Fruit fly (Drosophila melanogaster) whole organism, embryonic: Measurements from ENCODE around the gene Cyp1.

Source experiments
- CG10147 ChIP-seq: fragments of 200-800 bp; sonication (Bioruptor generic); optimal IDR thresholded peaks from 2 replicates; lab custom pipeline; 2019; ENCODE audit warnings: missing biosample characterization, mild to moderate bottlenecking, missing genetic modification characterization, moderate library complexity
- CG10209 ChIP-seq: fragments of 200-800 bp; sonication (Bioruptor generic); optimal IDR thresholded peaks from 3 replicates; lab custom pipeline; 2017; ENCODE audit warnings: missing biosample characterization, mild to moderate bottlenecking, missing genetic modification characterization, missing genetic modification reagents
- CG10267 ChIP-seq: fragments of 200-800 bp; sonication (Bioruptor generic); optimal IDR thresholded peaks from 2 replicates; lab custom pipeline; 2018; ENCODE audit warnings: missing biosample characterization, mild to moderate bottlenecking, missing genetic modification characterization, moderate library complexity
- CG10959 ChIP-seq: fragments of 200-800 bp; sonication (Bioruptor generic); IDR thresholded peaks from 2 replicates; pipeline ENCODE4 v1.3.6; 2022; ENCODE audit warnings: missing biosample characterization, missing genetic modification characterization
- CG11456 ChIP-seq: fragments of 200-800 bp; sonication (Bioruptor generic); IDR thresholded peaks from 3 replicates; pipeline ENCODE4 v1.3.6; 2022; ENCODE audit warnings: missing biosample characterization, missing genetic modification characterization
- CG14441 ChIP-seq: fragments of 200-800 bp; sonication (Bioruptor generic); IDR thresholded peaks from 2 replicates; pipeline ENCODE4 v1.3.6; 2022; ENCODE audit warnings: missing biosample characterization, missing genetic modification characterization
- CG14667 ChIP-seq: fragments of 200-800 bp; sonication (Bioruptor generic); IDR thresholded peaks from 2 replicates; pipeline ENCODE4 v1.3.6; 2022; ENCODE audit warnings: missing biosample characterization, missing genetic modification characterization
- CG14860 ChIP-seq: fragments of 200-800 bp; sonication (Bioruptor generic); IDR thresholded peaks from 3 replicates; pipeline ENCODE4 v1.3.6; 2022; ENCODE audit warnings: missing biosample characterization, missing genetic modification characterization; ENCODE audit not compliant: partially characterized antibody
- CG15696 ChIP-seq: fragments of 200-800 bp; sonication (Bioruptor generic); optimal IDR thresholded peaks from 2 replicates; lab custom pipeline; 2019; ENCODE audit warnings: missing biosample characterization, mild to moderate bottlenecking, missing genetic modification characterization, moderate library complexity
- CG17802 ChIP-seq: fragments of 200-800 bp; sonication (Bioruptor generic); optimal IDR thresholded peaks from 2 replicates; lab custom pipeline; 2018; ENCODE audit warnings: missing biosample characterization, mild to moderate bottlenecking, missing genetic modification characterization, moderate library complexity
- CG18764 ChIP-seq: fragments of 200-800 bp; sonication (Bioruptor generic); optimal IDR thresholded peaks from 3 replicates; lab custom pipeline; 2016; ENCODE audit warnings: missing biosample characterization, missing genetic modification characterization
- CG31365 ChIP-seq: fragments of 200-800 bp; sonication (Bioruptor generic); optimal IDR thresholded peaks from 2 replicates; lab custom pipeline; 2018; ENCODE audit warnings: missing biosample characterization, mild to moderate bottlenecking, missing genetic modification characterization
- CG31388 ChIP-seq: fragments of 200-800 bp; sonication (Bioruptor generic); optimal IDR thresholded peaks from 2 replicates; lab custom pipeline; 2016; ENCODE audit warnings: missing biosample characterization, missing genetic modification characterization
- CG3838 ChIP-seq: fragments of 200-800 bp; sonication (Bioruptor generic); optimal IDR thresholded peaks from 3 replicates; lab custom pipeline; 2016; ENCODE audit warnings: missing biosample characterization, missing genetic modification characterization
- CG6272 ChIP-seq: fragments of 200-800 bp; sonication (Bioruptor generic); IDR thresholded peaks from 2 replicates; pipeline ENCODE4 v1.3.6; 2022; ENCODE audit warnings: missing biosample characterization, missing genetic modification characterization
- CG6765 ChIP-seq: fragments of 200-800 bp; sonication (Bioruptor generic); optimal IDR thresholded peaks from 3 replicates; lab custom pipeline; 2017; ENCODE audit warnings: missing biosample characterization, mild to moderate bottlenecking, missing genetic modification characterization
- CG7839 ChIP-seq: fragments of 200-800 bp; sonication (Bioruptor generic); optimal IDR thresholded peaks from 3 replicates; lab custom pipeline; 2018; ENCODE audit warnings: missing biosample characterization, mild to moderate bottlenecking, missing genetic modification characterization, moderate library complexity
- CG8089 ChIP-seq: fragments of 200-800 bp; sonication (Bioruptor generic); optimal IDR thresholded peaks from 3 replicates; lab custom pipeline; 2016; ENCODE audit warnings: missing biosample characterization, missing genetic modification characterization
- CG8478 ChIP-seq: fragments of >200 bp; optimal IDR thresholded peaks from 2 replicates; lab custom pipeline; 2018
- CG8924 ChIP-seq: fragments of 200-800 bp; optimal IDR thresholded peaks from 3 replicates; lab custom pipeline; 2019; ENCODE audit warnings: missing biosample characterization, mild to moderate bottlenecking, missing genetic modification characterization, moderate library complexity
- CG8944 ChIP-seq: fragments of 200-800 bp; sonication (Bioruptor generic); optimal IDR thresholded peaks from 3 replicates; lab custom pipeline; 2016; ENCODE audit warnings: missing biosample characterization, missing genetic modification characterization
- CTCF ChIP-seq: fragments of 200-800 bp; sonication (Bioruptor generic); optimal IDR thresholded peaks from 2 replicates; lab custom pipeline; 2017; ENCODE audit warnings: missing biosample characterization, mild to moderate bottlenecking, missing genetic modification characterization, moderate library complexity
- Dbx ChIP-seq: fragments of 200-800 bp; sonication (Bioruptor generic); IDR thresholded peaks from 3 replicates; pipeline ENCODE4 v1.3.6; 2022; ENCODE audit warnings: missing biosample characterization, missing genetic modification characterization
- E2f1 ChIP-seq: fragments of 200-800 bp; sonication (Bioruptor generic); IDR thresholded peaks from 2 replicates; pipeline ENCODE4 v1.3.6; 2022; ENCODE audit warnings: missing biosample characterization, missing genetic modification characterization
- Eip74EF ChIP-seq, 2 experiments: fragments of 200-800 bp in 1 of 2; fragments of >200 bp in 1 of 2; sonication (Bioruptor generic) in 1 of 2; optimal IDR thresholded peaks; 2 replicates each; lab custom pipeline; 2017 to 2019; ENCODE audit warnings: missing biosample characterization in 2 of 2, missing genetic modification characterization in 2 of 2, mild to moderate bottlenecking in 1 of 2, moderate library complexity in 1 of 2
- Fer1 ChIP-seq: fragments of 200-800 bp; sonication (Bioruptor generic); optimal IDR thresholded peaks from 2 replicates; lab custom pipeline; 2017; ENCODE audit warnings: missing biosample characterization, mild to moderate bottlenecking, missing genetic modification characterization
- H15 ChIP-seq: fragments of 200-800 bp; sonication (Bioruptor generic); IDR thresholded peaks from 3 replicates; pipeline ENCODE4 v1.3.6; 2022; ENCODE audit warnings: missing biosample characterization, missing genetic modification characterization
- HmgD ChIP-seq: fragments of 200-800 bp; sonication (Bioruptor generic); optimal IDR thresholded peaks from 3 replicates; lab custom pipeline; 2016; ENCODE audit warnings: missing biosample characterization, missing genetic modification characterization
- HmgZ ChIP-seq: fragments of 200-800 bp; sonication (Bioruptor generic); optimal IDR thresholded peaks from 2 replicates; lab custom pipeline; 2018; ENCODE audit warnings: missing biosample characterization, mild to moderate bottlenecking, missing genetic modification characterization
- Rfx ChIP-seq: fragments of 200-800 bp; sonication (Bioruptor generic); IDR thresholded peaks from 2 replicates; pipeline ENCODE4 v1.3.6; 2022; ENCODE audit warnings: missing biosample characterization, missing genetic modification characterization
- Spps ChIP-seq: fragments of 200-800 bp; sonication (Bioruptor generic); optimal IDR thresholded peaks from 2 replicates; lab custom pipeline; 2018; ENCODE audit warnings: missing biosample characterization, mild to moderate bottlenecking, missing genetic modification characterization
- ab ChIP-seq: fragments of 200-800 bp; sonication (Bioruptor generic); optimal IDR thresholded peaks from 2 replicates; lab custom pipeline; 2016; ENCODE audit warnings: missing biosample characterization, missing genetic modification characterization
- cg ChIP-seq: fragments of 200-800 bp; sonication (Bioruptor generic); optimal IDR thresholded peaks from 3 replicates; lab custom pipeline; 2019; ENCODE audit warnings: missing biosample characterization, mild to moderate bottlenecking, missing genetic modification characterization, moderate library complexity
- crc ChIP-seq: fragments of 200-800 bp; sonication (Bioruptor generic); optimal IDR thresholded peaks from 2 replicates; lab custom pipeline; 2016; ENCODE audit warnings: missing biosample characterization, missing genetic modification characterization
- dati ChIP-seq: fragments of 200-800 bp; sonication (Bioruptor generic); IDR thresholded peaks from 2 replicates; pipeline ENCODE4 v1.3.6; 2022; ENCODE audit warnings: missing biosample characterization, missing genetic modification characterization
- dm ChIP-seq: fragments of 200-800 bp; sonication (Bioruptor generic); optimal IDR thresholded peaks from 3 replicates; lab custom pipeline; 2016; ENCODE audit warnings: missing biosample characterization, missing genetic modification characterization
- emc ChIP-seq: fragments of 200-800 bp; sonication (Bioruptor generic); optimal IDR thresholded peaks from 2 replicates; lab custom pipeline; 2016; ENCODE audit warnings: missing biosample characterization, missing genetic modification characterization
- ftz-f1 ChIP-seq: fragments of 200-800 bp; sonication (Bioruptor generic); optimal IDR thresholded peaks from 2 replicates; lab custom pipeline; 2016; ENCODE audit warnings: missing biosample characterization, missing genetic modification characterization
- gfzf ChIP-seq: fragments of 200-800 bp; sonication (Bioruptor generic); optimal IDR thresholded peaks from 2 replicates; lab custom pipeline; 2016; ENCODE audit warnings: missing biosample characterization, mild to moderate bottlenecking, missing genetic modification characterization, moderate library complexity
- grn ChIP-seq: fragments of 200-800 bp; sonication (Bioruptor generic); optimal IDR thresholded peaks from 3 replicates; lab custom pipeline; 2017; ENCODE audit warnings: missing biosample characterization, missing genetic modification characterization
- lab ChIP-seq: fragments of 200-800 bp; sonication (Bioruptor generic); optimal IDR thresholded peaks from 3 replicates; lab custom pipeline; 2017; ENCODE audit warnings: missing biosample characterization, missing genetic modification characterization, mild to moderate bottlenecking, moderate library complexity, missing genetic modification reagents
- nom ChIP-seq: fragments of 200-800 bp; sonication (Bioruptor generic); optimal IDR thresholded peaks from 2 replicates; lab custom pipeline; 2017; ENCODE audit warnings: missing biosample characterization, missing genetic modification characterization, mild to moderate bottlenecking, moderate library complexity, missing genetic modification reagents
- odd ChIP-seq: fragments of 200-800 bp; sonication (Bioruptor generic); optimal IDR thresholded peaks from 2 replicates; lab custom pipeline; 2017; ENCODE audit warnings: missing biosample characterization, mild to moderate bottlenecking, missing genetic modification characterization
- peb ChIP-seq: fragments of 200-800 bp; sonication (Bioruptor generic); IDR thresholded peaks from 2 replicates; pipeline ENCODE4 v1.3.6; 2022; ENCODE audit warnings: missing biosample characterization, missing genetic modification characterization
- ro ChIP-seq: fragments of 200-800 bp; sonication (Bioruptor generic); IDR thresholded peaks from 2 replicates; pipeline ENCODE4 v1.3.6; 2022; ENCODE audit warnings: missing biosample characterization, missing genetic modification characterization
- run ChIP-seq: fragments of 200-800 bp; sonication (Bioruptor generic); optimal IDR thresholded peaks from 3 replicates; lab custom pipeline; 2018; ENCODE audit warnings: missing biosample characterization, mild to moderate bottlenecking, missing genetic modification characterization
- slbo ChIP-seq: fragments of 200-800 bp; sonication (Bioruptor generic); IDR thresholded peaks from 2 replicates; pipeline ENCODE4 v1.3.6; 2022; ENCODE audit warnings: missing biosample characterization, missing genetic modification characterization
- stc ChIP-seq: fragments of 200-800 bp; sonication (Bioruptor generic); IDR thresholded peaks from 2 replicates; pipeline ENCODE4 v1.3.6; 2022; ENCODE audit warnings: missing biosample characterization, missing genetic modification characterization
- wor ChIP-seq: fragments of 200-800 bp; sonication (Bioruptor generic); IDR thresholded peaks from 2 replicates; pipeline ENCODE4 v1.3.6; 2022; ENCODE audit warnings: missing biosample characterization, missing genetic modification characterization
- zen2 ChIP-seq: fragments of 200-800 bp; sonication (Bioruptor generic); IDR thresholded peaks from 3 replicates; pipeline ENCODE4 v1.3.6; 2022; ENCODE audit warnings: missing biosample characterization, missing genetic modification characterization; ENCODE audit not compliant: partially characterized antibody

Gene Cyp1

DNA sequence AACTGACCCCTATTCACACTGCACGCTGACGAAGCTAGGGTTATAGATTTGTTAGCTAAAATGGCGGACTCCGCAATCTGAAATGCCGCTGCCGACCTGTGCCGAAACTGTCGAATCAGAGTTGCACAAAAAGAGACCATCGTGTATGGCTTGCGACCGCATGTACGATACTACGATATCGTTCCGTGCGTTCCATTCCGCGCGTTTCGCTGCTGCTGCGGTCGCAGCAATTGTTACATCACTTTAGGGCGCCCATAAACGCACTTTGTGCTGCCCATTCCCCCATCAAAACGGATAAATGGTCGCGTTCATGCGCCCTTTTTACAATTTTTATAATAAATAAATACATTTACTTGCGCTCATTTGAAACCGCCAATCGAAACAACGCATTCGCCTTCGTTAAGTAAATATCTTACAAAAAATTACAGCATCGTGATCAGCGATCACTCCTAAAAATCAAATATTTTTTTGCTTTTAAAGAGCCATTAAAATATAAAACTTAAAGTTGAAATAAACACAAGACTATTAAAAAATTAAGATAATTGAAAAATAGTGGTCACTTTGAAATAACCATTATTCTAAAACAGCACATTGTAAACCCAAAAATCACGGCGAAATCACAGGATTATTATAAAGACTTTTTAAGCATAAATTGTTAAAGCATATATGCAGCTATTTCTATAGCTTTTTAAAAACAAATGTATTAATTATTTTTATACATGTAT, at the start of gene Cyp1 (continued):
- TF ChIP-seq zen2 (peak; percentile 64; the same call in 2 of the 3 replicates), HmgZ (peak; percentile 24), emc (GFP tag; lab: Kevin White, UChicago) (no peak), CG14860 (GFP tag; lab: Robert Waterston, UW) (peak; percentile 58; the same call in 2 of the 3 replicates), Spps (tag; lab: Kevin White, UChicago) (no peak), CG31365 (no peak), H15 (GFP tag; lab: Robert Waterston, UW) (peak; percentile 29; the same call in 1 of the 3 replicates), slbo (GFP tag; lab: Robert Waterston, UW) (peak; percentile 72; the same call in 1 of the 2 replicates), CG6272 (GFP tag; lab: Robert Waterston, UW) (peak; percentile 52; the same call in 1 of the 2 replicates), grn (GFP tag; lab: Kevin White, UChicago) (no peak), CG10959 (GFP tag; lab: Robert Waterston, UW) (no peak), run (tag; lab: Kevin White, UChicago) (no peak), lab (GFP tag; lab: Kevin White, UChicago) (no peak), gfzf (peak; percentile 28), crc (no peak), Eip74EF (GFP tag; optimal IDR thresholded peaks at IDR 0.05; lab: Kevin White, UChicago) (no peak), dati (0 out of 2 replicates have a peak, but pooled peaks have one; percentile 17), CG18764 (GFP tag; lab: Kevin White, UChicago) (peak; percentile 72), CG14441 (GFP tag; lab: Robert Waterston, UW) (peak; percentile 63), CG8478 (no peak), wor (GFP tag; lab: Robert Waterston, UW) (no peak), CG7839 (tag; lab: Kevin White, UChicago) (no peak), odd (GFP tag; lab: Kevin White, UChicago) (no peak), E2f1 (GFP tag; lab: Robert Waterston, UW) (peak; percentile 60), nom (GFP tag; lab: Kevin White, UChicago) (peak; percentile 66), CG10267 (tag; lab: Kevin White, UChicago) (no peak), Fer1 (GFP tag; lab: Kevin White, UChicago) (peak; percentile 39), ftz-f1 (GFP tag; lab: Kevin White, UChicago) (peak; percentile 1), CG6765 (GFP tag; lab: Kevin White, UChicago) (no peak), CG8089 (GFP tag; lab: Kevin White, UChicago) (no peak), cg (GFP tag; lab: Kevin White, UChicago) (no peak), Rfx (GFP tag; lab: Robert Waterston, UW) (peak; percentile 74), CG8924 (tag; lab: Kevin White, UChicago) (peak; percentile 10), CG15696 (no peak), CG3838 (no peak), CG10209 (GFP tag; lab: Kevin White, UChicago) (no peak), CG11456 (GFP tag; lab: Robert Waterston, UW) (0 out of 3 replicates have a peak, but pooled peaks have one; percentile 66), CG31388 (no peak), HmgD (GFP tag; lab: Kevin White, UChicago) (peak; percentile 4), CG17802 (peak; percentile 27), CG14667 (GFP tag; lab: Robert Waterston, UW) (peak; percentile 70), CTCF (GFP tag; lab: Kevin White, UChicago) (no peak), dm (GFP tag; lab: Kevin White, UChicago) (peak; percentile 81), CG10147 (GFP tag; lab: Kevin White, UChicago) (no peak), CG8944 (GFP tag; lab: Kevin White, UChicago) (no peak), ab (no peak), ro (GFP tag; lab: Robert Waterston, UW) (no peak), stc (GFP tag; lab: Robert Waterston, UW) (0 out of 2 replicates have a peak, but pooled peaks have one; percentile 31), peb (GFP tag; lab: Robert Waterston, UW) (no peak; the same call in 1 of the 2 replicates), Dbx (peak; percentile 79)
